Worm (Caenorhabditis elegans): Measurements from ENCODE around the gene T25B9.12.
"Not testable (repeated sequence)": the region's sequence is repeated elsewhere in the genome, so short reads cannot be mapped to it uniquely, and the experiment has no call there.

The T25B9.12 gene

DNA sequence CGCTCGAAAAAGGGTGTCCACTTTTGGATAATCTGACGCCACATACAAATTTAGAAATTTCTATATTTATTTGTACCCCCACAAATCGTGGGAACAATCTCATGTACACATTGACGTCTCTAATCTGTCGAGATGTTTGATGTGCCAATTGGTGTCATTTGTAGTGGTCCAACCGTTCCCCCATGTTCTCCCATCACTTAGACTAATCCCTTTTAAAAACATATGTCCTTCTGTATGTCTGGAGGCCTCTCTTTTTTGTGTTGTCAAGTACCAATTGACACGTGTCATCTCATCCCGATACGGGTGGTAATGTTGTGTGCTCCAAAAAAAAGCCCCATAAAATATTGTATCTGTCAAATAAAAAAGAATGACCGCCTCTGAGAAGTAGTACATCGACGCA, 19.8 kb upstream of the T25B9.12 start:
- TF ChIP-seq elt-1 (tag; optimal IDR thresholded peaks at IDR 0.05) = no peak

ce11 chrIV:10750041-10750440, 15.1 kb upstream of the T25B9.12 start, which contains the start of gene T25B9.1:
Gene T25B9.1, minus strand, starts transcription at chrIV:10750141.
- TF ChIP-seq fos-1 (tag; optimal IDR thresholded peaks at IDR 0.05) (no peak), unc-39 (tag; optimal IDR thresholded peaks at IDR 0.05) (no peak), fkh-10 (GFP tag; optimal IDR thresholded peaks at IDR 0.05) (no peak), zag-1 (tag; optimal IDR thresholded peaks at IDR 0.05) (no peak), nhr-23 (tag; optimal IDR thresholded peaks at IDR 0.05) (no peak), lin-39 (tag; optimal IDR thresholded peaks at IDR 0.05) (no peak), nfya-1 (tag; optimal IDR thresholded peaks at IDR 0.05; ENCODE audit: insufficient read depth) (no peak), ceh-28 (tag; optimal IDR thresholded peaks at IDR 0.05) (no peak), daf-12 (tag; optimal IDR thresholded peaks at IDR 0.05) (no peak), nhr-67 (tag; optimal IDR thresholded peaks at IDR 0.05) (no peak)

DNA sequence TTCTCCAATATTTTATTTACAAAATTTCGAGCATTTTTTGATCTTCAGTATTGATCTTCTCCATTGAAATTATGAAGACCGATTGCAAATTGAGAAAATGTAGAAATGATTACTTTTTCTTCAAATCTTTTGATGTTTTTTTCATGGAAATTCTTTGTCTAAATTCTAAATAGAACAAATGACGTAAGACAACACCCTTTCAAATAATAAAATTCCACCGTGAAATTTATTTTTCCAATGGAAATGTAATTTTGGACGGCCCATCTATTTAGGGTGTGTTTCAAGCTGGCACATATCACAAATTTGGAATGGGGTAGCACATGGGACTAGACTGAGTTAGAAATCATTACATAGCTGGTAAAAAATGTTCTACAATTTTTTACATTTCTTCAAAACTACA, 13.4 kb upstream of the T25B9.12 start, which contains the start of gene T25B9.2:
Gene T25B9.2 (minus strand): TSS at position 101 of the 400 bp plus-strand sequence.
- TF ChIP-seq nhr-11, ceh-9, snpc-4 (tag; optimal IDR thresholded peaks at IDR 0.05): not testable (repeated sequence)

ce11 chrIV:10754685-10755084, 10.5 kb upstream of the T25B9.12 start, which contains the start of gene T25B9.5:
Gene T25B9.5, minus strand, starts transcription at chrIV:10754785.
- TF ChIP-seq mdl-1 (tag; optimal IDR thresholded peaks at IDR 0.05) = no peak
- TF ChIP-seq jun-1 (tag; optimal IDR thresholded peaks at IDR 0.05) = no peak
- no peak for TF ChIP-seq nhr-43 (tag; optimal IDR thresholded peaks at IDR 0.05; ENCODE audit: poor library complexity, severe bottlenecking)
- no peak for TF ChIP-seq fkh-2 (tag; optimal IDR thresholded peaks at IDR 0.05)
- no peak for TF ChIP-seq snpc-4 (tag; optimal IDR thresholded peaks at IDR 0.05)

- TF ChIP-seq elt-3 (tag; optimal IDR thresholded peaks at IDR 0.05) (no peak), fkh-10 (GFP tag; optimal IDR thresholded peaks at IDR 0.05) (no peak), nhr-43 (tag; optimal IDR thresholded peaks at IDR 0.05; ENCODE audit: poor library complexity, severe bottlenecking) (no peak), nhr-25 (tag; optimal IDR thresholded peaks at IDR 0.05) (no peak), sea-2 (GFP tag; optimal IDR thresholded peaks at IDR 0.05) (no peak), ceh-16 (tag; optimal IDR thresholded peaks at IDR 0.05) (no peak), nfya-1 (tag; optimal IDR thresholded peaks at IDR 0.05; ENCODE audit: insufficient read depth) (no peak), ceh-28 (tag; optimal IDR thresholded peaks at IDR 0.05) (no peak), fkh-2 (tag; optimal IDR thresholded peaks at IDR 0.05) (no peak), hmg-11 (tag; optimal IDR thresholded peaks at IDR 0.05) (no peak), nhr-67 (tag; optimal IDR thresholded peaks at IDR 0.05) (no peak)
These were observed 7.4 kb upstream of the T25B9.12 start, which contains the start of the genes T25B9.4 and T25B9.6 for ce11 chrIV:10757616-10758193. Gene T25B9.4, minus strand, starts transcription at chrIV:10757716. Gene T25B9.6, plus strand, starts transcription at chrIV:10758143.

ce11 chrIV:10761344-10761743, 3.8 kb upstream of the T25B9.12 start, which contains the start of gene ugt-54:
Gene ugt-54, plus strand, starts transcription at chrIV:10761698.
- TF ChIP-seq nhr-43 (tag; optimal IDR thresholded peaks at IDR 0.05; ENCODE audit: poor library complexity, severe bottlenecking) (no peak), mdl-1 (tag; optimal IDR thresholded peaks at IDR 0.05) (no peak), elt-2 (tag; optimal IDR thresholded peaks at IDR 0.05) (peak; percentile 87), ama-1 (optimal IDR thresholded peaks at IDR 0.05) (no peak), eor-1 (tag; optimal IDR thresholded peaks at IDR 0.05) (no peak), pqm-1 (tag; optimal IDR thresholded peaks at IDR 0.05) (peak; percentile 74)

- TF ChIP-seq ceh-28 (tag; optimal IDR thresholded peaks at IDR 0.05) (no peak), fkh-10 (GFP tag; optimal IDR thresholded peaks at IDR 0.05) (no peak), lin-15B (tag; optimal IDR thresholded peaks at IDR 0.05) (no peak), eor-1 (tag; optimal IDR thresholded peaks at IDR 0.05) (no peak), pha-4 (tag; optimal IDR thresholded peaks at IDR 0.05) (no peak), snpc-4 (tag; optimal IDR thresholded peaks at IDR 0.05) (no peak), mdl-1 (tag; optimal IDR thresholded peaks at IDR 0.05) (no peak)
These were observed 947 bp upstream of the T25B9.12 start, which contains the start of gene T25B9.11 for ce11 chrIV:10764206-10764605. Gene T25B9.11, plus strand, starts transcription at chrIV:10764506.

Data from whole organism, L3 larva.